Worm (Caenorhabditis elegans): Measurements from ENCODE around the gene Y71H2AM.25.

Y71H2AM.25 gene

DNA sequence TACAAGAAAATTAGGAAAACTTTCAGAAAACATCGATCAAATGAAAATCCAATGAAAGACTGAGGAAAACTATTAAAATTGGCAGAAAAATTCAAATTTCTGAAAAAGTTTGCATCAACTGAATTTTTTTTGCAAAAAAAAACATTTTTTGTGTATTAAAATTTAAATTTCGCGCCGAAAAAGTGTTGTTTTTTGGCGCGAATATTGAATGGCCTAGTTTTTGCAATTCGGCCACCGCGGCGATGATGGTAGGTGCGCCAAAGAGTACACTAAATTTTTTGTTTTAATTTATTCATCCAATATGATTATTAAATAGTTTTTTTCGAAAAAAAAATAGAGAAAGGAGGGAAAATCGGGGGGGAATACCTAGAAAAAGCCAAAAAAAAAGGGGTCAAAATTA lies 33.2 kb upstream of the Y71H2AM.25 start:
- TF ChIP-seq pag-3 (tag; optimal IDR thresholded peaks at IDR 0.05; ENCODE audit: borderline replicate concordance) = no peak
- no peak for TF ChIP-seq pha-4 (tag; optimal IDR thresholded peaks at IDR 0.05)
- no peak for TF ChIP-seq ahr-1 (tag; optimal IDR thresholded peaks at IDR 0.05)
- TF ChIP-seq lim-6 (tag; optimal IDR thresholded peaks at IDR 0.05) = no peak
- no peak for TF ChIP-seq T23F11.4 (GFP tag; optimal IDR thresholded peaks at IDR 0.05)
- TF ChIP-seq nhr-11 (tag; optimal IDR thresholded peaks at IDR 0.05) = no peak
- no peak for TF ChIP-seq ref-2 (tag; optimal IDR thresholded peaks at IDR 0.05)
- no peak for TF ChIP-seq ceh-18 (tag; optimal IDR thresholded peaks at IDR 0.05)
- TF ChIP-seq lin-11 (tag; optimal IDR thresholded peaks at IDR 0.05) = no peak
- no peak for TF ChIP-seq npax-4 (tag; optimal IDR thresholded peaks at IDR 0.05)
- TF ChIP-seq elt-4 (tag; optimal IDR thresholded peaks at IDR 0.05) = no peak
- no peak for TF ChIP-seq ttx-3 (tag; optimal IDR thresholded peaks at IDR 0.05)
- TF ChIP-seq K09A11.1 (tag; optimal IDR thresholded peaks at IDR 0.05; ENCODE audit: insufficient read depth) = no peak
- TF ChIP-seq sdc-2 (tag; optimal IDR thresholded peaks at IDR 0.05) = no peak
- no peak for TF ChIP-seq ama-1 (optimal IDR thresholded peaks at IDR 0.05)

DNA sequence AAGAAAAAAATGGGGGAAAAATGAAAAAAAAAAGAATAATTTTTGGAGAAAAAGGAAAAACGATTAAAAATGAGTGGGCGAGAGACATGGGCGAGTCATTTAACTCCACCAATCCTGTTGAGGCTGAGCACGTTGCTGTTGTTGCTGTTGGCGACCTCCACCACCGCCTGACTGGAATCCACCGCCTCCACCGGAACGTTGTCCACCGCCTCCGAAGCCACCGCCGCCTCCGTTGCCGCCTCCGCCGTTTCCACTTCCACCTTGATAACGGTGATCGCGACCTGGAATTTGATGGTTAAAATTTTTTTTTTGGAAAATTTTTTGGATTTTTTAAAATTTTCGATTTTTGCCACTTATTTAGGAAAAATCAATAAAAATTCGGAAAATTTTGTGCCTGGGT lies 31.5 kb upstream of the Y71H2AM.25 start:
- no peak for TF ChIP-seq ceh-22 (tag; optimal IDR thresholded peaks at IDR 0.05)
- TF ChIP-seq nhr-232 (tag; optimal IDR thresholded peaks at IDR 0.05) = no peak
- TF ChIP-seq ztf-16 (tag; optimal IDR thresholded peaks at IDR 0.05) = no peak
- TF ChIP-seq fkh-10 (GFP tag; optimal IDR thresholded peaks at IDR 0.05) = no peak
- no peak for TF ChIP-seq pha-2 (tag; optimal IDR thresholded peaks at IDR 0.05)
- no peak for TF ChIP-seq odd-2 (tag; optimal IDR thresholded peaks at IDR 0.05)
- no peak for TF ChIP-seq dve-1 (tag; optimal IDR thresholded peaks at IDR 0.05)
- TF ChIP-seq lim-6 (tag; optimal IDR thresholded peaks at IDR 0.05) = no peak
- no peak for TF ChIP-seq sox-2 (GFP tag; IDR thresholded peaks at IDR 0.05)

DNA sequence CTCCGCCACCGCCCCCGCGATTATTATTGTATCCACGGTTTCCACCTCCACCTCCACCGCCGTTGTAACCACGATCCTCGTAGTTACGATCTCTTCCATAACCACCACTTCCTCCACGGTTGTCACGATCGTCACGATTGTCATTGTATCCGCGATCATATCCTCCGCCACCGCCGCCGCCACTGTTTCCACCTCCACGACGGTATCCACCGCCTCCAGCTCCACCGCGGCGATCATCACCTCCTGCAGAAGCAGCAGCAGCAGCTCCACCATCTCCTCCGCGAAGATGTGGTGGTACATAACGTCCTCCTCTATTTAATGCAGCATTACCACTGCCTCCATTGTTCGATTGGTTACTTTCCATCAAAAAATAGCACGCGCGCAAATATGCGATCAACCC lies 23.6 kb upstream of the Y71H2AM.25 start, which contains the start of gene laf-1:
Gene laf-1, minus strand, starts transcription at position 399 of the 400 bp plus-strand sequence.
- TF ChIP-seq ceh-24 (tag; optimal IDR thresholded peaks at IDR 0.05) (no peak), mec-3 (tag; optimal IDR thresholded peaks at IDR 0.05; ENCODE audit: borderline replicate concordance) (no peak), elt-4 (tag; optimal IDR thresholded peaks at IDR 0.05) (peak; percentile 59), zip-5 (tag; optimal IDR thresholded peaks at IDR 0.05) (no peak), npax-4 (tag; optimal IDR thresholded peaks at IDR 0.05) (no peak)

DNA sequence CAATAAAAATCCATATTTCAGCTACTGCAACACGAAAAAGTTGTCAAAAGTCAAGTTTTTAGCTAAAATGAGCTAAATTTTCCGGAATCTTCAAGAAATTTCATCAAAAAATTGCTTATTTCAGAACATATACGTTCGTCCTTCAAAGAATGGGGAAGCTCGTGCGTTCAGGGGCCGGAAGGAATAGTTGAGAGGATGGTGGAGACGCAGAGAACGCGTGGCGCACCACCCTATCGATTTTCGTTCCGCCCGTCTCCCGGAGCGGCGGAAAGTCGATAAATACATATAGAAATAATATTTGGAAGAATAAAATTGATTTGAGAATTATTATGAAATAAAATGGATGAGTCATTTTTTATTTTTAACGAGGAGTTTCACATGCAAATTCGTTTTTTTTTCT lies 22.0 kb upstream of the Y71H2AM.25 start:
- TF ChIP-seq pha-2 (tag; optimal IDR thresholded peaks at IDR 0.05) = no peak
- TF ChIP-seq nfya-1 (tag; optimal IDR thresholded peaks at IDR 0.05) = no peak
- no peak for TF ChIP-seq fax-1 (tag; optimal IDR thresholded peaks at IDR 0.05)
- no peak for TF ChIP-seq ceh-45 (GFP tag; IDR thresholded peaks at IDR 0.05)
- no peak for TF ChIP-seq tbx-7 (tag; optimal IDR thresholded peaks at IDR 0.05)
- TF ChIP-seq ceh-48 (tag; optimal IDR thresholded peaks at IDR 0.05) = peak; percentile 99
- no peak for TF ChIP-seq ceh-19 (GFP tag; optimal IDR thresholded peaks at IDR 0.05)

DNA sequence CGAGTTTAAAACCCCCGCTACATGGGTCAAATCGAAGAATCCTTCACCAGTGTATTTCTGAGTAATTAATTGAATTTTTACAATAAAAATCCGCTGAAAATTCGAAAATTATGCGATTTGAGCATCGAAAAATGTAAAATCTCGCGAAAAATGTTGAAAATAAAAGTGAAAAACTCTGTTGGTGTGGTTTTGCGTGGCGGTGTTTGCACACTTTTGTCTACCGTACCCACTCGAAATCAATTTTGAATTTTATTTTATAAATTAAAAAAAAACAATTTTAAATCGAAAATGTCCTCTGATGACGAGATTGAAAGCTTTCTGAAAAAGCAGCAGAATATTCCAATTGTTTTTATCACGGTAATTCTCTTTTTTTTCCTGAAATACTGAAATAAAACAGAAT lies 21.5 kb upstream of the Y71H2AM.25 start, which contains the start of gene Y71H2AM.6:
Gene Y71H2AM.6, plus strand, starts transcription at position 264 of the 400 bp plus-strand sequence.
- TF ChIP-seq hlh-13 (GFP tag; optimal IDR thresholded peaks at IDR 0.05) (no peak), nfya-1 (tag; optimal IDR thresholded peaks at IDR 0.05) (peak; percentile 15)

DNA sequence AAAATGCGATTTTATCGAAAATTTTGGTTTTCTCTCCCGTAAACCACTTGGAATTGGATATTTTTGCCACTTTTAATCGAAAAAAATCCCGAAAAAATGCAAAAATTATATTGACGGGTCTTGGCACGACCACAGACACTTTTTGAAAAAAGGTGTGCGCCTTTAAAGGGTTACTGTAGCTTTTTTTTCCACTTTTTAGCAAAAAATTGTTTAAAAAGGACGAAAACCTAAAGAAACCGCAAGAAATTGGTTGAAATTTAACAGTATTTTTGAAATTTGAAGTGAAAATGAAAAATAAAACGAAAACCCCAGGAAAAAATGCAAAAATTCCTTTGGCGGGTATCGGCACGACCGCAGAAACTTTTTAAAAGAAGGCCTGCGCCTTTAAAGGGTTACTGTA lies 20.4 kb upstream of the Y71H2AM.25 start:
- TF ChIP-seq sox-2 (GFP tag; IDR thresholded peaks at IDR 0.05) (no peak), mec-3 (tag; optimal IDR thresholded peaks at IDR 0.05; ENCODE audit: borderline replicate concordance) (no peak), unc-86 (tag; optimal IDR thresholded peaks at IDR 0.05) (no peak), ceh-22 (tag; optimal IDR thresholded peaks at IDR 0.05) (no peak), C38D4.7 (GFP tag; optimal IDR thresholded peaks at IDR 0.05) (no peak), hlh-13 (GFP tag; optimal IDR thresholded peaks at IDR 0.05) (no peak)

Measured in whole organism, late embryonic.